Fruit fly (Drosophila melanogaster): Measurements from ENCODE around the gene Cse1.

The Cse1 gene

dm6 chr2L:16817421-16818101 lies 7.4 kb downstream of the Cse1 start (continued):
- no peak for TF ChIP-seq bbx (GFP tag; IDR thresholded peaks at IDR 0.05; ENCODE audit: partially characterized antibody)
- no peak for TF ChIP-seq dpn (GFP tag; optimal IDR thresholded peaks at IDR 0.05)
- no peak for TF ChIP-seq NC2β (GFP tag; optimal IDR thresholded peaks at IDR 0.05)
- no peak for TF ChIP-seq CG33213 (GFP tag; optimal IDR thresholded peaks at IDR 0.05)
- TF ChIP-seq pros (GFP tag; optimal IDR thresholded peaks at IDR 0.05) = no peak
- no peak; the same call in 1 of the 2 replicates for TF ChIP-seq CG6689 (GFP tag; IDR thresholded peaks at IDR 0.05)
- no peak for TF ChIP-seq sna (GFP tag; IDR thresholded peaks at IDR 0.05; ENCODE audit: partially characterized antibody)
- no peak for TF ChIP-seq mld (GFP tag; IDR thresholded peaks at IDR 0.05; ENCODE audit: partially characterized antibody)
- TF ChIP-seq CG2875 (GFP tag; optimal IDR thresholded peaks at IDR 0.05) = no peak
- peak; percentile 28 for TF ChIP-seq unpg (GFP tag; optimal IDR thresholded peaks at IDR 0.05)
- TF ChIP-seq CG9215 (GFP tag; IDR thresholded peaks at IDR 0.05) = no peak
- TF ChIP-seq exex (tag; optimal IDR thresholded peaks at IDR 0.05) = peak; percentile 31
- TF ChIP-seq org-1 (GFP tag; optimal IDR thresholded peaks at IDR 0.05) = no peak
- no peak for TF ChIP-seq CG43689 (GFP tag; IDR thresholded peaks at IDR 0.05)
- peak; percentile 30; the same call in 1 of the 2 replicates for TF ChIP-seq sob (GFP tag; IDR thresholded peaks at IDR 0.05)
- peak; percentile 62; the same call in 1 of the 3 replicates for TF ChIP-seq CG6175 (GFP tag; IDR thresholded peaks at IDR 0.05)
- TF ChIP-seq CG11456 (GFP tag; IDR thresholded peaks at IDR 0.05) = no peak
- TF ChIP-seq CG11723 (GFP tag; optimal IDR thresholded peaks at IDR 0.05) = no peak
- no peak for TF ChIP-seq CG17829 (tag; optimal IDR thresholded peaks at IDR 0.05)
- TF ChIP-seq cas (GFP tag; IDR thresholded peaks at IDR 0.05) = no peak
- no peak for TF ChIP-seq bigmax (GFP tag; optimal IDR thresholded peaks at IDR 0.05)
- no peak for TF ChIP-seq Elba2 (GFP tag; optimal IDR thresholded peaks at IDR 0.05)
- no peak for TF ChIP-seq cg (GFP tag; optimal IDR thresholded peaks at IDR 0.05)
- peak; percentile 45 for TF ChIP-seq CG12769 (tag; optimal IDR thresholded peaks at IDR 0.05)
- no peak for TF ChIP-seq knrl (GFP tag; IDR thresholded peaks at IDR 0.05; ENCODE audit: partially characterized antibody)
- TF ChIP-seq BtbVII (GFP tag; optimal IDR thresholded peaks at IDR 0.05) = peak; percentile 36
- no peak for TF ChIP-seq Bteb2 (GFP tag; optimal IDR thresholded peaks at IDR 0.05)
- peak; percentile 30 to 37 for TF ChIP-seq Trl (optimal IDR thresholded peaks at IDR 0.05)
- TF ChIP-seq Trl (GFP tag; optimal IDR thresholded peaks at IDR 0.05) = no peak
- TF ChIP-seq nerfin-1 (tag; optimal IDR thresholded peaks at IDR 0.05) = no peak
- TF ChIP-seq Usf (GFP tag; optimal IDR thresholded peaks at IDR 0.05) = no peak
- no peak for TF ChIP-seq MESR4 (GFP tag; optimal IDR thresholded peaks at IDR 0.05)
- TF ChIP-seq CG10979 (tag; optimal IDR thresholded peaks at IDR 0.05) = no peak
- TF ChIP-seq Mad (GFP tag; optimal IDR thresholded peaks at IDR 0.05) = no peak
- TF ChIP-seq ara (GFP tag; IDR thresholded peaks at IDR 0.05) = no peak
- TF ChIP-seq NfI (GFP tag; optimal IDR thresholded peaks at IDR 0.05) = no peak
- no peak for TF ChIP-seq CG3847 (GFP tag; IDR thresholded peaks at IDR 0.05)
- TF ChIP-seq Ssrp (tag; optimal IDR thresholded peaks at IDR 0.05) = no peak
- no peak for TF ChIP-seq pum (GFP tag; optimal IDR thresholded peaks at IDR 0.05)
- no peak for TF ChIP-seq ems (GFP tag; optimal IDR thresholded peaks at IDR 0.05)
- no peak for TF ChIP-seq CG18011 (GFP tag; optimal IDR thresholded peaks at IDR 0.05)
- TF ChIP-seq Sox102F (GFP tag; optimal IDR thresholded peaks at IDR 0.05) = peak; percentile 32
- TF ChIP-seq Xrp1 (GFP tag; IDR thresholded peaks at IDR 0.05) = no peak
- no peak for TF ChIP-seq amos (GFP tag; IDR thresholded peaks at IDR 0.05; ENCODE audit: partially characterized antibody)
- TF ChIP-seq Poxn (GFP tag; IDR thresholded peaks at IDR 0.05) = no peak
- no peak for TF ChIP-seq CG17359 (tag; optimal IDR thresholded peaks at IDR 0.05)
- no peak for TF ChIP-seq Atf-2 (GFP tag; optimal IDR thresholded peaks at IDR 0.05)
- no peak for TF ChIP-seq fd64A (GFP tag; optimal IDR thresholded peaks at IDR 0.05)
- no peak for TF ChIP-seq CG12155 (GFP tag; optimal IDR thresholded peaks at IDR 0.05)
- no peak for TF ChIP-seq CG13296 (GFP tag; optimal IDR thresholded peaks at IDR 0.05)
